Fruit fly (Drosophila melanogaster) whole organism, prepupa: Measurements from ENCODE around the gene Cpr76Bd.

Experiments used
- Blimp-1 ChIP-seq: fragments of 200-800 bp; sonication (Bioruptor generic); optimal IDR thresholded peaks from 3 replicates; lab custom pipeline; 2017; ENCODE audit warnings: missing biosample characterization, missing genetic modification characterization, mild to moderate bottlenecking, moderate library complexity, missing genetic modification reagents
- CG10669 ChIP-seq: fragments of 200-800 bp; sonication (Bioruptor generic); optimal IDR thresholded peaks from 3 replicates; lab custom pipeline; 2018; ENCODE audit warnings: missing biosample characterization, mild to moderate bottlenecking, missing genetic modification characterization, moderate library complexity
- CG11294 ChIP-seq: fragments of 200-800 bp; sonication (Bioruptor generic); IDR thresholded peaks from 2 replicates; pipeline ENCODE4 v1.3.6; 2022; ENCODE audit warnings: missing biosample characterization, missing genetic modification characterization
- CG11762 ChIP-seq: fragments of 200-800 bp; sonication (Bioruptor generic); optimal IDR thresholded peaks from 3 replicates; lab custom pipeline; 2016; ENCODE audit warnings: missing biosample characterization, missing genetic modification characterization; ENCODE audit not compliant: insufficient read depth
- CG1621 ChIP-seq: fragments of 200-800 bp; sonication (Bioruptor generic); optimal IDR thresholded peaks from 3 replicates; lab custom pipeline; 2018; ENCODE audit warnings: missing biosample characterization, mild to moderate bottlenecking, missing genetic modification characterization
- CG16779 ChIP-seq: fragments of 200-800 bp; sonication (Bioruptor generic); optimal IDR thresholded peaks from 3 replicates; lab custom pipeline; 2017; ENCODE audit warnings: missing biosample characterization, mild to moderate bottlenecking, missing genetic modification characterization
- CG3032 ChIP-seq: fragments of 200-800 bp; optimal IDR thresholded peaks from 2 replicates; lab custom pipeline; 2019; ENCODE audit warnings: missing biosample characterization, mild to moderate bottlenecking, missing genetic modification characterization, moderate library complexity
- CG31627 ChIP-seq: fragments of 200-800 bp; sonication (Bioruptor generic); optimal IDR thresholded peaks from 3 replicates; lab custom pipeline; 2016; ENCODE audit warnings: missing biosample characterization, missing genetic modification characterization
- CG32006 ChIP-seq: fragments of 200-800 bp; sonication (Bioruptor generic); optimal IDR thresholded peaks from 3 replicates; lab custom pipeline; 2017; ENCODE audit warnings: missing biosample characterization, mild to moderate bottlenecking, missing genetic modification characterization
- CG34406 ChIP-seq: fragments of 200-800 bp; sonication (Bioruptor generic); optimal IDR thresholded peaks from 3 replicates; lab custom pipeline; 2016; ENCODE audit warnings: missing biosample characterization, missing genetic modification characterization
- CG3919 ChIP-seq: fragments of 200-800 bp; sonication (Bioruptor generic); optimal IDR thresholded peaks from 3 replicates; lab custom pipeline; 2016; ENCODE audit warnings: missing biosample characterization, missing genetic modification characterization
- CG4318 ChIP-seq: fragments of 200-800 bp; sonication (Bioruptor generic); optimal IDR thresholded peaks from 3 replicates; lab custom pipeline; 2017; ENCODE audit warnings: missing biosample characterization, mild to moderate bottlenecking, missing genetic modification characterization
- CG6163 ChIP-seq: fragments of 200-800 bp; sonication (Bioruptor generic); IDR thresholded peaks from 3 replicates; pipeline ENCODE4 v1.3.6; 2022; ENCODE audit warnings: missing biosample characterization, missing genetic modification characterization
- CG6276 ChIP-seq: fragments of 200-800 bp; sonication (Bioruptor generic); optimal IDR thresholded peaks from 2 replicates; lab custom pipeline; 2017; ENCODE audit warnings: missing biosample characterization, mild to moderate bottlenecking, missing genetic modification characterization
- CG6808 ChIP-seq: fragments of 200-800 bp; sonication (Bioruptor generic); optimal IDR thresholded peaks from 3 replicates; lab custom pipeline; 2017; ENCODE audit warnings: missing biosample characterization, missing genetic modification characterization, mild to moderate bottlenecking, moderate library complexity, missing genetic modification reagents
- CG6854 ChIP-seq: fragments of 200-800 bp; sonication (Bioruptor generic); optimal IDR thresholded peaks from 2 replicates; lab custom pipeline; 2017; ENCODE audit warnings: missing biosample characterization, mild to moderate bottlenecking, missing genetic modification characterization
- CG7368 ChIP-seq: fragments of 200-800 bp; sonication (Bioruptor generic); optimal IDR thresholded peaks from 3 replicates; lab custom pipeline; 2016; ENCODE audit warnings: missing biosample characterization, missing genetic modification characterization
- CG8119 ChIP-seq: fragments of 200-800 bp; sonication (Bioruptor generic); IDR thresholded peaks from 3 replicates; pipeline ENCODE4 v1.3.6; 2022; ENCODE audit warnings: missing biosample characterization, missing genetic modification characterization
- CG8319 ChIP-seq: fragments of 200-800 bp; sonication (Bioruptor generic); optimal IDR thresholded peaks from 3 replicates; lab custom pipeline; 2016; ENCODE audit warnings: missing biosample characterization, missing genetic modification characterization
- CG8632 ChIP-seq: fragments of 200-800 bp; sonication (Bioruptor generic); optimal IDR thresholded peaks from 3 replicates; lab custom pipeline; 2016; ENCODE audit warnings: missing biosample characterization, missing genetic modification characterization
- CG9139 ChIP-seq: fragments of 200-800 bp; sonication (Bioruptor generic); optimal IDR thresholded peaks from 3 replicates; lab custom pipeline; 2017; ENCODE audit warnings: missing biosample characterization, mild to moderate bottlenecking, missing genetic modification characterization
- Eip75B ChIP-seq: fragments of 200-800 bp; sonication (Bioruptor generic); optimal IDR thresholded peaks from 3 replicates; lab custom pipeline; 2016; ENCODE audit warnings: missing biosample characterization, missing genetic modification characterization
- Eip78C ChIP-seq: fragments of 200-800 bp; sonication (Bioruptor generic); peaks from one replicate; lab custom pipeline; 2016; ENCODE audit warnings: missing biosample characterization, missing genetic modification characterization
- Eip93F ChIP-seq: fragments of 200-800 bp; sonication (Bioruptor generic); optimal IDR thresholded peaks from 2 replicates; lab custom pipeline; 2016; ENCODE audit warnings: missing biosample characterization, mild to moderate bottlenecking, missing genetic modification characterization
- Ets21C ChIP-seq: fragments of 200-800 bp; sonication (Bioruptor generic); optimal IDR thresholded peaks from 3 replicates; lab custom pipeline; 2016; ENCODE audit warnings: missing biosample characterization, missing genetic modification characterization
- Ets96B ChIP-seq: fragments of 200-800 bp; optimal IDR thresholded peaks from 2 replicates; lab custom pipeline; 2019; ENCODE audit warnings: missing biosample characterization, mild to moderate bottlenecking, missing genetic modification characterization, moderate library complexity
- Hr38 ChIP-seq: sonication (Bioruptor generic); optimal IDR thresholded peaks from 2 replicates; lab custom pipeline; 2016; ENCODE audit warnings: missing biosample characterization, missing genetic modification characterization
- Hr4 ChIP-seq: fragments of 200-800 bp; sonication (Bioruptor generic); optimal IDR thresholded peaks from 3 replicates; lab custom pipeline; 2016; ENCODE audit warnings: missing biosample characterization, missing genetic modification characterization
- Lpt ChIP-seq: fragments of 200-800 bp; sonication (Bioruptor generic); optimal IDR thresholded peaks from 3 replicates; lab custom pipeline; 2016; ENCODE audit warnings: missing biosample characterization, missing genetic modification characterization
- Met ChIP-seq: fragments of 200-800 bp; sonication (Bioruptor generic); optimal IDR thresholded peaks from 3 replicates; lab custom pipeline; 2016; ENCODE audit warnings: missing biosample characterization, missing genetic modification characterization
- OdsH ChIP-seq: fragments of 200-800 bp; sonication (Bioruptor generic); optimal IDR thresholded peaks from 3 replicates; lab custom pipeline; 2016; ENCODE audit warnings: missing biosample characterization, missing genetic modification characterization
- Smox ChIP-seq: fragments of 200-800 bp; sonication (Bioruptor generic); optimal IDR thresholded peaks from 3 replicates; lab custom pipeline; 2016; ENCODE audit warnings: missing biosample characterization, missing genetic modification characterization
- Sox102F ChIP-seq: fragments of 200-800 bp; sonication (Bioruptor generic); optimal IDR thresholded peaks from 2 replicates; lab custom pipeline; 2016; ENCODE audit warnings: missing biosample characterization, mild to moderate bottlenecking, missing genetic modification characterization
- Sox15 ChIP-seq: fragments of 200-800 bp; sonication (Bioruptor generic); optimal IDR thresholded peaks from 3 replicates; lab custom pipeline; 2016; ENCODE audit warnings: missing biosample characterization, missing genetic modification characterization
- acj6 ChIP-seq: fragments of 200-800 bp; sonication (Bioruptor generic); optimal IDR thresholded peaks from 3 replicates; lab custom pipeline; 2016; ENCODE audit warnings: missing biosample characterization, missing genetic modification characterization
- cyc ChIP-seq: fragments of 200-800 bp; sonication (Bioruptor generic); optimal IDR thresholded peaks from 3 replicates; lab custom pipeline; 2016; ENCODE audit warnings: missing biosample characterization, missing genetic modification characterization
- dac ChIP-seq: fragments of 200-800 bp; sonication (Bioruptor generic); optimal IDR thresholded peaks from 2 replicates; lab custom pipeline; 2017; ENCODE audit warnings: missing biosample characterization, mild to moderate bottlenecking, missing genetic modification characterization
- dsx ChIP-seq: fragments of 200-800 bp; optimal IDR thresholded peaks from 3 replicates; lab custom pipeline; 2019; ENCODE audit warnings: missing biosample characterization, mild to moderate bottlenecking, missing genetic modification characterization, moderate library complexity; ENCODE audit not compliant: poor library complexity, severe bottlenecking
- esn ChIP-seq: fragments of 200-800 bp; sonication (Bioruptor generic); optimal IDR thresholded peaks from 2 replicates; lab custom pipeline; 2016; ENCODE audit warnings: missing biosample characterization, mild to moderate bottlenecking, missing genetic modification characterization, moderate library complexity
- fd85E ChIP-seq: fragments of 200-800 bp; sonication (Bioruptor generic); optimal IDR thresholded peaks from 3 replicates; lab custom pipeline; 2016; ENCODE audit warnings: missing biosample characterization, missing genetic modification characterization
- fkh ChIP-seq: fragments of 200-800 bp; sonication (Bioruptor generic); optimal IDR thresholded peaks from 3 replicates; lab custom pipeline; 2017; ENCODE audit warnings: missing biosample characterization, mild to moderate bottlenecking, missing genetic modification characterization, moderate library complexity
- lz ChIP-seq: fragments of 200-800 bp; sonication (Bioruptor generic); optimal IDR thresholded peaks from 3 replicates; lab custom pipeline; 2016; ENCODE audit warnings: missing biosample characterization, missing genetic modification characterization
- salr ChIP-seq, 2 experiments: fragments of 200-800 bp; sonication (Bioruptor generic); optimal IDR thresholded peaks; 3 replicates each; lab custom pipeline; 2016 to 2018; ENCODE audit warnings: missing biosample characterization in 2 of 2, missing genetic modification characterization in 2 of 2, mild to moderate bottlenecking in 1 of 2
- spab ChIP-seq: fragments of 200-800 bp; sonication (Bioruptor generic); optimal IDR thresholded peaks from 2 replicates; lab custom pipeline; 2017; ENCODE audit warnings: missing biosample characterization, mild to moderate bottlenecking, missing genetic modification characterization, missing genetic modification reagents
- ss ChIP-seq, 2 experiments: fragments of 200-800 bp; sonication (Bioruptor generic); optimal IDR thresholded peaks; 2 replicates in 1 of 2; 3 replicates in 1 of 2; lab custom pipeline; 2017 to 2018; ENCODE audit warnings: mild to moderate bottlenecking in 2 of 2, missing biosample characterization in 2 of 2, missing genetic modification characterization in 2 of 2, moderate library complexity in 1 of 2
- topi ChIP-seq: fragments of 200-800 bp; sonication (Bioruptor generic); optimal IDR thresholded peaks from 3 replicates; lab custom pipeline; 2016; ENCODE audit warnings: missing biosample characterization, missing genetic modification characterization

The Cpr76Bd gene

dm6 chr3L:19560695-19561246 lies 28.2 kb downstream of the Cpr76Bd start (continued):
- TF ChIP-seq CG8119 (peak; percentile 99), Ets21C (GFP tag; lab: Kevin White, UChicago) (peak; percentile 96), Eip93F (GFP tag; lab: Kevin White, UChicago) (peak; percentile 99), Hr4 (GFP tag; lab: Kevin White, UChicago) (peak; percentile 98), CG1621 (tag; lab: Kevin White, UChicago) (peak; percentile 96), CG3919 (GFP tag; lab: Kevin White, UChicago) (peak; percentile 99), salr (GFP tag; optimal IDR thresholded peaks at IDR 0.05; lab: Kevin White, UChicago) (peak; percentile 93 to 97), Sox102F (peak; percentile 99), CG10669 (peak; percentile 98), CG6276 (GFP tag; lab: Kevin White, UChicago) (peak; percentile 96), CG7368 (peak; percentile 97), CG34406 (GFP tag; lab: Kevin White, UChicago) (peak; percentile 98), acj6 (GFP tag; lab: Kevin White, UChicago) (peak; percentile 99), CG11762 (GFP tag; lab: Kevin White, UChicago) (peak; percentile 97), Eip78C (GFP tag; lab: Kevin White, UChicago) (peak; percentile 100), CG6163 (GFP tag; lab: Robert Waterston, UW) (peak; percentile 99), OdsH (GFP tag; lab: Kevin White, UChicago) (peak; percentile 98)

DNA sequence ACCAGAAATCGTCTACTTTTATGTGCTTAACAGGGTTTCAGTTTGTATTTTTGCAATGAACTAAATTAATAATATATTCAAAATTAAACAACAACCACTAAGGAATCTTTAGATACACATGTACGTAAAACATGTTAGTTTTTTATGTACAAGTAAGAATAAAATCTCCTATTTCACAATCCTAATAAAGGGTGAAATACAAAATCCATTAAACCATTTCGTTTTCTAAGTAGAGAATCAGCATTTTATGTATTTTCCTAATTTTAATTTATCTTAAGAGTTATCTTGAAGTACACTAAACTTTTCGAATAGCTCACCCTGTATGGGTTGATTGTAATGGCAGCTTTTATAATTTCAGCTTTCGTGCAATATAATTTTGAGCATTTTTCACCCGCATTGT lies 29.2 kb downstream of the Cpr76Bd start:
- peak; percentile 42 for TF ChIP-seq cyc (GFP tag; lab: Kevin White, UChicago)
- peak; percentile 94 for TF ChIP-seq CG6276 (GFP tag; lab: Kevin White, UChicago)
- TF ChIP-seq spab (GFP tag; lab: Kevin White, UChicago): peak; percentile 32
- TF ChIP-seq lz (GFP tag; lab: Kevin White, UChicago): peak; percentile 81
- TF ChIP-seq CG4318 (GFP tag; lab: Kevin White, UChicago): peak; percentile 80
- no peak for TF ChIP-seq fkh (GFP tag; lab: Kevin White, UChicago)
- no peak for TF ChIP-seq CG6854
- TF ChIP-seq Lpt (GFP tag; lab: Kevin White, UChicago): peak; percentile 73
- TF ChIP-seq CG11762 (GFP tag; lab: Kevin White, UChicago): peak; percentile 84
- peak; percentile 87 for TF ChIP-seq Eip75B (GFP tag; lab: Kevin White, UChicago)
- TF ChIP-seq Eip78C (GFP tag; lab: Kevin White, UChicago): peak; percentile 97
- TF ChIP-seq CG32006 (GFP tag; lab: Kevin White, UChicago): peak; percentile 86
- peak; percentile 84 for TF ChIP-seq Met (GFP tag; lab: Kevin White, UChicago)
- peak; percentile 95 for TF ChIP-seq CG8119
- TF ChIP-seq esn (GFP tag; lab: Kevin White, UChicago): peak; percentile 90
- no peak for TF ChIP-seq Hr38 (GFP tag; lab: Kevin White, UChicago)
- TF ChIP-seq dsx (GFP tag; lab: Kevin White, UChicago): peak; percentile 46
- peak; percentile 60 for TF ChIP-seq CG3032 (tag; lab: Kevin White, UChicago)
- TF ChIP-seq CG9139 (GFP tag; lab: Kevin White, UChicago): no peak
- peak; percentile 74 for TF ChIP-seq CG31627 (GFP tag; lab: Kevin White, UChicago)
- TF ChIP-seq topi (GFP tag; lab: Kevin White, UChicago): peak; percentile 81
- TF ChIP-seq ss (GFP tag; optimal IDR thresholded peaks at IDR 0.05; lab: Kevin White, UChicago): no peak
- peak; percentile 61 for TF ChIP-seq CG11294 (GFP tag; lab: Robert Waterston, UW)
- TF ChIP-seq CG6808: peak; percentile 16
- peak; percentile 87 for TF ChIP-seq CG8632 (GFP tag; lab: Kevin White, UChicago)
- TF ChIP-seq salr (GFP tag; optimal IDR thresholded peaks at IDR 0.05; lab: Kevin White, UChicago): peak in 1 of 2 experiments; percentile 84
- peak; percentile 55 for TF ChIP-seq CG10669
- TF ChIP-seq acj6 (GFP tag; lab: Kevin White, UChicago): peak; percentile 84
- no peak for TF ChIP-seq CG1621 (tag; lab: Kevin White, UChicago)
- peak; percentile 55 for TF ChIP-seq fd85E (GFP tag; lab: Kevin White, UChicago)
- TF ChIP-seq Smox (GFP tag; lab: Kevin White, UChicago): peak; percentile 85
- TF ChIP-seq CG16779 (tag; lab: Kevin White, UChicago): peak; percentile 71
- TF ChIP-seq Sox102F: peak; percentile 74
- peak; percentile 74 for TF ChIP-seq Ets96B (tag; lab: Kevin White, UChicago)
- peak; percentile 62 for TF ChIP-seq Sox15
- peak; percentile 8 for TF ChIP-seq Blimp-1 (GFP tag; lab: Kevin White, UChicago)
- peak; percentile 16 for TF ChIP-seq dac (GFP tag; lab: Kevin White, UChicago)
- peak; percentile 73 for TF ChIP-seq CG7368
- peak; percentile 87 for TF ChIP-seq OdsH (GFP tag; lab: Kevin White, UChicago)
- peak; percentile 67 for TF ChIP-seq CG8319 (GFP tag; lab: Kevin White, UChicago)
- TF ChIP-seq CG3919 (GFP tag; lab: Kevin White, UChicago): peak; percentile 77
